Fruit fly (Drosophila melanogaster) whole organism, embryonic: Measurements from ENCODE around the gene Scgalpha.

ENCODE experiments used
- Asciz ChIP-seq: fragments of 200-800 bp; sonication (Bioruptor generic); optimal IDR thresholded peaks from 2 replicates; lab custom pipeline; 2017; ENCODE audit warnings: missing biosample characterization, mild to moderate bottlenecking, missing genetic modification characterization, missing genetic modification reagents
- CG10959 ChIP-seq: fragments of 200-800 bp; sonication (Bioruptor generic); IDR thresholded peaks from 2 replicates; pipeline ENCODE4 v1.3.6; 2022; ENCODE audit warnings: missing biosample characterization, missing genetic modification characterization
- CG12942 ChIP-seq: fragments of 200-800 bp; sonication (Bioruptor generic); optimal IDR thresholded peaks from 3 replicates; lab custom pipeline; 2016; ENCODE audit warnings: missing biosample characterization, missing genetic modification characterization
- CG13296 ChIP-seq: fragments of 200-800 bp; sonication (Bioruptor generic); optimal IDR thresholded peaks from 3 replicates; lab custom pipeline; 2018; ENCODE audit warnings: missing biosample characterization, mild to moderate bottlenecking, missing genetic modification characterization
- CG15514 ChIP-seq: fragments of 200-800 bp; sonication (Bioruptor generic); optimal IDR thresholded peaks from 3 replicates; lab custom pipeline; 2017; ENCODE audit warnings: missing biosample characterization, missing genetic modification characterization, mild to moderate bottlenecking, moderate library complexity, missing genetic modification reagents
- CG1647 ChIP-seq: fragments of 200-800 bp; sonication (Bioruptor generic); optimal IDR thresholded peaks from 3 replicates; lab custom pipeline; 2016; ENCODE audit warnings: missing biosample characterization, missing genetic modification characterization
- CG2875 ChIP-seq: fragments of 200-800 bp; sonication (Bioruptor generic); optimal IDR thresholded peaks from 2 replicates; lab custom pipeline; 2017; ENCODE audit warnings: missing biosample characterization, mild to moderate bottlenecking, missing genetic modification characterization, missing genetic modification reagents
- CG30431 ChIP-seq: fragments of 200-800 bp; sonication (Bioruptor generic); optimal IDR thresholded peaks from 2 replicates; lab custom pipeline; 2017; ENCODE audit warnings: missing biosample characterization, missing genetic modification characterization
- CG31224 ChIP-seq: fragments of 200-800 bp; sonication (Bioruptor generic); IDR thresholded peaks from 2 replicates; pipeline ENCODE4 v1.3.6; 2022; ENCODE audit warnings: missing biosample characterization, missing genetic modification characterization
- CG32772 ChIP-seq: fragments of 200-800 bp; sonication (Bioruptor generic); IDR thresholded peaks from 2 replicates; pipeline ENCODE4 v1.3.6; 2022; ENCODE audit warnings: missing biosample characterization, missing genetic modification characterization
- CG33557 ChIP-seq: fragments of 200-800 bp; sonication (Bioruptor generic); optimal IDR thresholded peaks from 2 replicates; lab custom pipeline; 2019; ENCODE audit warnings: missing biosample characterization, mild to moderate bottlenecking, missing genetic modification characterization, moderate library complexity
- CG4328 ChIP-seq: fragments of 200-800 bp; sonication (Bioruptor generic); optimal IDR thresholded peaks from 3 replicates; lab custom pipeline; 2017; ENCODE audit warnings: missing biosample characterization, missing genetic modification reagents, missing genetic modification characterization
- CG9215 ChIP-seq: fragments of 200-800 bp; sonication (Bioruptor generic); IDR thresholded peaks from 2 replicates; pipeline ENCODE4 v1.3.6; 2022; ENCODE audit warnings: missing biosample characterization, missing genetic modification characterization
- Chrac-16 ChIP-seq: fragments of 200-800 bp; sonication (Bioruptor generic); optimal IDR thresholded peaks from 3 replicates; lab custom pipeline; 2016; ENCODE audit warnings: missing biosample characterization, missing genetic modification characterization
- CoRest ChIP-seq: fragments of 200-800 bp; sonication (Bioruptor generic); optimal IDR thresholded peaks from 3 replicates; lab custom pipeline; 2018; ENCODE audit warnings: missing biosample characterization, mild to moderate bottlenecking, missing genetic modification characterization, moderate library complexity
- CrebB ChIP-seq: fragments of 200-800 bp; sonication (Bioruptor generic); optimal IDR thresholded peaks from 3 replicates; lab custom pipeline; 2018; ENCODE audit warnings: missing biosample characterization, mild to moderate bottlenecking, missing genetic modification characterization
- Deaf1 ChIP-seq: fragments of 200-800 bp; optimal IDR thresholded peaks from 3 replicates; lab custom pipeline; 2019; ENCODE audit warnings: missing biosample characterization, mild to moderate bottlenecking, missing genetic modification characterization, moderate library complexity
- Dip3 ChIP-seq: fragments of 200-800 bp; sonication (Bioruptor generic); optimal IDR thresholded peaks from 3 replicates; lab custom pipeline; 2016; ENCODE audit warnings: missing biosample characterization, missing genetic modification characterization
- Elba2 ChIP-seq: fragments of 200-800 bp; sonication (Bioruptor generic); optimal IDR thresholded peaks from 3 replicates; lab custom pipeline; 2016; ENCODE audit warnings: missing biosample characterization, missing genetic modification characterization
- HLH4C ChIP-seq: fragments of 200-800 bp; sonication (Bioruptor generic); IDR thresholded peaks from 3 replicates; pipeline ENCODE4 v1.3.6; 2022; ENCODE audit warnings: missing biosample characterization, missing genetic modification characterization; ENCODE audit not compliant: partially characterized antibody
- Hey ChIP-seq: fragments of 200-800 bp; sonication (Bioruptor generic); optimal IDR thresholded peaks from 3 replicates; lab custom pipeline; 2018; ENCODE audit warnings: missing biosample characterization, mild to moderate bottlenecking, missing genetic modification characterization
- Lpt ChIP-seq: fragments of >200 bp; optimal IDR thresholded peaks from 2 replicates; lab custom pipeline; 2018; ENCODE audit warnings: missing biosample characterization, missing genetic modification characterization
- MESR4 ChIP-seq: fragments of 200-800 bp; sonication (Bioruptor generic); optimal IDR thresholded peaks from 2 replicates; lab custom pipeline; 2018; ENCODE audit warnings: missing biosample characterization, mild to moderate bottlenecking, missing genetic modification characterization, moderate library complexity
- Max ChIP-seq: fragments of 200-800 bp; sonication (Bioruptor generic); optimal IDR thresholded peaks from 2 replicates; lab custom pipeline; 2016; ENCODE audit warnings: missing biosample characterization, mild to moderate bottlenecking, missing genetic modification characterization
- Mrtf ChIP-seq: fragments of 200-800 bp; sonication (Bioruptor generic); IDR thresholded peaks from 3 replicates; pipeline ENCODE4 v1.3.6; 2022; ENCODE audit warnings: missing biosample characterization, missing genetic modification characterization
- Myb ChIP-seq: fragments of 200-800 bp; sonication (Bioruptor generic); optimal IDR thresholded peaks from 2 replicates; lab custom pipeline; 2016; ENCODE audit warnings: missing biosample characterization, missing genetic modification characterization
- Side ChIP-seq: fragments of 200-800 bp; sonication (Bioruptor generic); optimal IDR thresholded peaks from 2 replicates; lab custom pipeline; 2016; ENCODE audit warnings: missing biosample characterization, missing genetic modification characterization
- Sox100B ChIP-seq: fragments of 200-800 bp; sonication (Bioruptor generic); optimal IDR thresholded peaks from 3 replicates; lab custom pipeline; 2018; ENCODE audit warnings: missing biosample characterization, mild to moderate bottlenecking, missing genetic modification characterization
- Sox102F ChIP-seq: fragments of 200-800 bp; sonication (Bioruptor generic); optimal IDR thresholded peaks from 2 replicates; lab custom pipeline; 2018; ENCODE audit warnings: missing biosample characterization, mild to moderate bottlenecking, missing genetic modification characterization, moderate library complexity
- ato ChIP-seq: fragments of 200-800 bp; sonication (Bioruptor generic); IDR thresholded peaks from 2 replicates; pipeline ENCODE4 v1.3.6; 2022; ENCODE audit warnings: missing biosample characterization, missing genetic modification characterization; ENCODE audit not compliant: partially characterized antibody
- bcd ChIP-seq: fragments of 200-800 bp; sonication (Bioruptor generic); optimal IDR thresholded peaks from 2 replicates; lab custom pipeline; 2017; ENCODE audit warnings: missing biosample characterization, mild to moderate bottlenecking, missing genetic modification characterization
- chinmo ChIP-seq: fragments of 200-800 bp; sonication (Bioruptor generic); IDR thresholded peaks from 4 replicates; pipeline ENCODE4 v1.3.6; 2022; ENCODE audit warnings: missing biosample characterization, missing genetic modification characterization; ENCODE audit not compliant: partially characterized antibody
- dimm ChIP-seq: fragments of 200-800 bp; sonication (Bioruptor generic); IDR thresholded peaks from 2 replicates; pipeline ENCODE4 v1.3.6; 2022; ENCODE audit warnings: missing biosample characterization, missing genetic modification characterization
- dm ChIP-seq: fragments of 200-800 bp; sonication (Bioruptor generic); optimal IDR thresholded peaks from 3 replicates; lab custom pipeline; 2016; ENCODE audit warnings: missing biosample characterization, missing genetic modification characterization
- dpn ChIP-seq, 2 experiments: fragments of 200-800 bp; sonication (Bioruptor generic); optimal IDR thresholded peaks; 3 replicates each; lab custom pipeline; 2016; ENCODE audit warnings: missing biosample characterization in 2 of 2, missing genetic modification characterization in 2 of 2
- fd102C ChIP-seq: fragments of 200-800 bp; sonication (Bioruptor generic); optimal IDR thresholded peaks from 2 replicates; lab custom pipeline; 2018; ENCODE audit warnings: missing biosample characterization, mild to moderate bottlenecking, missing genetic modification characterization, moderate library complexity
- fd3F ChIP-seq: fragments of 200-800 bp; sonication (Bioruptor generic); optimal IDR thresholded peaks from 2 replicates; lab custom pipeline; 2018; ENCODE audit warnings: missing biosample characterization, mild to moderate bottlenecking, missing genetic modification characterization, moderate library complexity
- fd64A ChIP-seq: fragments of 200-800 bp; sonication (Bioruptor generic); optimal IDR thresholded peaks from 3 replicates; lab custom pipeline; 2018; ENCODE audit warnings: missing biosample characterization, mild to moderate bottlenecking, missing genetic modification characterization
- gcm ChIP-seq: fragments of 200-800 bp; sonication (Bioruptor generic); optimal IDR thresholded peaks from 2 replicates; lab custom pipeline; 2019; ENCODE audit warnings: missing biosample characterization, mild to moderate bottlenecking, missing genetic modification characterization, moderate library complexity
- gro ChIP-seq: fragments of 200-800 bp; sonication (Bioruptor generic); optimal IDR thresholded peaks from 2 replicates; lab custom pipeline; 2016; ENCODE audit warnings: missing biosample characterization, missing genetic modification characterization
- hb ChIP-seq: fragments of 200-800 bp; sonication (Bioruptor generic); IDR thresholded peaks from 3 replicates; pipeline ENCODE4 v1.3.6; 2022; ENCODE audit warnings: missing biosample characterization, missing genetic modification characterization; ENCODE audit not compliant: partially characterized antibody
- hth ChIP-seq: fragments of >200 bp; optimal IDR thresholded peaks from 2 replicates; lab custom pipeline; 2017; ENCODE audit warnings: inconsistent platforms
- lola ChIP-seq, 3 experiments: fragments of >200 bp in 2 of 3; fragments of 200-800 bp in 1 of 3; sonication (Bioruptor generic) in 1 of 3; optimal IDR thresholded peaks; 2 replicates each; lab custom pipeline; 2017 to 2019; ENCODE audit warnings: missing biosample characterization in 3 of 3, missing genetic modification characterization in 3 of 3, mild to moderate bottlenecking in 1 of 3, moderate library complexity in 1 of 3
- nerfin-1 ChIP-seq: fragments of 200-800 bp; sonication (Bioruptor generic); optimal IDR thresholded peaks from 3 replicates; lab custom pipeline; 2019; ENCODE audit warnings: missing biosample characterization, mild to moderate bottlenecking, missing genetic modification characterization, moderate library complexity
- row ChIP-seq: fragments of 200-800 bp; sonication (Bioruptor generic); IDR thresholded peaks from 3 replicates; pipeline ENCODE4 v1.3.6; 2022; ENCODE audit warnings: missing biosample characterization, missing genetic modification characterization
- sisA ChIP-seq: fragments of 200-800 bp; sonication (Bioruptor generic); IDR thresholded peaks from 2 replicates; pipeline ENCODE4 v1.3.6; 2022; ENCODE audit warnings: missing biosample characterization, missing genetic modification characterization
- sqz ChIP-seq: fragments of 200-800 bp; sonication (Bioruptor generic); optimal IDR thresholded peaks from 3 replicates; lab custom pipeline; 2018; ENCODE audit warnings: missing biosample characterization, mild to moderate bottlenecking, missing genetic modification characterization
- sug ChIP-seq: fragments of 200-800 bp; optimal IDR thresholded peaks from 2 replicates; lab custom pipeline; 2019; ENCODE audit warnings: missing biosample characterization, mild to moderate bottlenecking, missing genetic modification characterization, moderate library complexity
- usp ChIP-seq: fragments of >200 bp; optimal IDR thresholded peaks from 2 replicates; lab custom pipeline; 2017; ENCODE audit warnings: missing biosample characterization, missing genetic modification characterization

Scgalpha gene

dm6 chr2L:8277561-8278201, 25.5 kb upstream of the Scgalpha start (continued):
- TF ChIP-seq fd3F (GFP tag; lab: Kevin White, UChicago) (peak; percentile 92), Max (GFP tag; lab: Kevin White, UChicago) (peak; percentile 98), fd64A (GFP tag; lab: Kevin White, UChicago) (peak; percentile 93), row (GFP tag; lab: Robert Waterston, UW) (peak; percentile 99), CoRest (tag; lab: Kevin White, UChicago) (peak; percentile 98), Deaf1 (tag; lab: Kevin White, UChicago) (peak; percentile 78), hb (GFP tag; lab: Robert Waterston, UW) (no peak), CG2875 (GFP tag; lab: Kevin White, UChicago) (peak; percentile 99), fd102C (peak; percentile 92), CrebB (tag; lab: Kevin White, UChicago) (peak; percentile 96), sisA (GFP tag; lab: Robert Waterston, UW) (peak; percentile 98), Dip3 (GFP tag; lab: Kevin White, UChicago) (peak; percentile 71), Myb (GFP tag; lab: Kevin White, UChicago) (peak; percentile 56), HLH4C (GFP tag; lab: Robert Waterston, UW) (no peak), chinmo (GFP tag; lab: Robert Waterston, UW) (0 out of 4 replicates have a peak, but pooled peaks have one; percentile 51), CG10959 (GFP tag; lab: Robert Waterston, UW) (peak; percentile 99), bcd (peak; percentile 97), Lpt (GFP tag; lab: Kevin White, UChicago) (no peak), gro (GFP tag; lab: Kevin White, UChicago) (peak; percentile 79), CG1647 (GFP tag; lab: Kevin White, UChicago) (peak; percentile 92), MESR4 (peak; percentile 57), CG12942 (peak; percentile 97), Elba2 (GFP tag; lab: Kevin White, UChicago) (peak; percentile 90), Chrac-16 (peak; percentile 98), dm (GFP tag; lab: Kevin White, UChicago) (peak; percentile 83), lola (GFP tag; optimal IDR thresholded peaks at IDR 0.05; lab: Kevin White, UChicago) (peak in 1 of 3 experiments; percentile 97), gcm (peak; percentile 99), sqz (GFP tag; lab: Kevin White, UChicago) (peak; percentile 98), CG15514 (GFP tag; lab: Kevin White, UChicago) (peak; percentile 90), ato (GFP tag; lab: Robert Waterston, UW) (no peak; the same call in 1 of the 2 replicates), CG4328 (GFP tag; lab: Kevin White, UChicago) (peak; percentile 91), Sox100B (GFP tag; lab: Kevin White, UChicago) (peak; percentile 99), sug (peak; percentile 81), nerfin-1 (peak; percentile 97), CG33557 (peak; percentile 98), CG30431 (GFP tag; lab: Kevin White, UChicago) (peak; percentile 93), hth (lab: Kevin White, UChicago) (no peak), usp (GFP tag; lab: Kevin White, UChicago) (no peak), Sox102F (GFP tag; lab: Kevin White, UChicago) (peak; percentile 99), Asciz (peak; percentile 98), CG9215 (GFP tag; lab: Robert Waterston, UW) (peak; percentile 93), CG31224 (GFP tag; lab: Robert Waterston, UW) (peak; percentile 94), Side (GFP tag; lab: Kevin White, UChicago) (peak; percentile 92), Hey (tag; lab: Kevin White, UChicago) (peak; percentile 69), Mrtf (GFP tag; lab: Robert Waterston, UW) (peak; percentile 96), CG13296 (peak; percentile 97), CG32772 (GFP tag; lab: Robert Waterston, UW) (peak; percentile 99), dpn (GFP tag; optimal IDR thresholded peaks at IDR 0.05; lab: Kevin White, UChicago) (peak; percentile 93 to 97), dimm (GFP tag; lab: Robert Waterston, UW) (peak; percentile 97)
